Fruit fly (Drosophila melanogaster): ENCODE results near the gene mRF1.

DNA sequence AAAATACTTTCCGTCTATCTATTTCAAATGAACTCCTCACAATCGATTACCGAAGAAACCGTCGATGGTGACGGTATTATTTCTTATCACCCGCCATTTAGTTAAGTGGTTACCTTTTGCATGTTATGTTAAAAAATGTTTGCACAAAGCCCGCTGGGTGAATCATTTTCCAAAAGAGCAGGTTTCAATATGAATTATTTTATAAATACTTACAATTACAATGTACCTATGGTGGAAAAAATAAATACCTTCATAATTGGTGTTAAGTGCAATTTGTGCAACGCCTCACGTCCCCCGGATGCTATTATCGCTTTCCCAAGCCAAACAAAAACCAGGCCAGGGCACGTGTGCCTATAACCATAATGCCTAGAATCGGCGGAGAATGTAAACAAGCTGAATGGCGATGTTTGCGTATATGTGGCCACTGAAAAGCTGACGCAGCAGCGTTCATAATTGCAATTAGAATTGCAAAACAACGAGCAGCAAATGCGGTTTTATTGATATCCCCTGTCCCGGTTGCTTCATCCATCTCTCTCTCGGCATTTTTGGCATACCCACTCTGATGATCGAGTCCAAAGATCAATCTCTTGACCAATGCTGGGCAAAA is 12.8 kb upstream of the mRF1 start:
- TF ChIP-seq pan (optimal IDR thresholded peaks at IDR 0.05) (no peak), woc (GFP tag; optimal IDR thresholded peaks at IDR 0.05) (no peak), fru (GFP tag; optimal IDR thresholded peaks at IDR 0.05) (no peak), CG9705 (GFP tag; optimal IDR thresholded peaks at IDR 0.05) (no peak)
